Fruit fly (Drosophila melanogaster): Measurements from ENCODE around the gene mthl15.

mthl15 gene

DNA sequence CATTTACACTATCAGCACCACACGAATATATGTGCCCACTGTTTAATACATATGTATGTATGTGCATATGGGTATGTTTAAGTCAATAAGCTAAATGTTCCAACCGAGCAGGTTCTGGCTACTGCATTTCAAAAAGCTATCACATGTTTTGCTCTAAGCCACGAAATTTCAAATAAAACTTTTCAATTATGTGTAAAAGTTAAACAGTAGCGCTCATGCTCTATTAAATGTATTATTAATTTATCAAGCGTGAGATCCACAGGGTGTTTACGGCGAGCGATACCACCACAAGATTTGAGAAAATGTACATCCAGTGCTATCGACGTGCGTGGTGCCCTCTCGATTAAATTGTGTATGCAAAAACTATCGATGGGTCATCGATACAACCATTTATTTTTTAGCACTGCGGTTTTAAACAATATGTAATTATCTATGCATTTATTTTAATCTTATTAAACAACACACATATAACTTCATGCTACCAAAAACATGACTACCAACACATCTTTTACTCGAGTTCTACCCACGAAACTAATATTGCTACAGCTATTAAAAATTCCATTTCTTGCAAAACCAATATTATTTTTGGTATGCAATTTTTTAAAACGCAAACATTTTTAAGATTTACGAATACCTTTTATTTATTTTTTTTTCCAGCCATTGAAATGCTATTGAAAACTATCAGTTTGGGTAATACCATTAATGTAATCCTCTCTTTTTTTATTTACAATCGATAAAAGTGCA, 22.8 kb upstream of the mthl15 start, which contains the start of gene Pten (continued):
- peak; percentile 44; the same call in 1 of the 2 replicates for TF ChIP-seq MBD-R2 (GFP tag; IDR thresholded peaks at IDR 0.05)
- no peak for TF ChIP-seq Asciz (GFP tag; optimal IDR thresholded peaks at IDR 0.05)
- TF ChIP-seq knrl (GFP tag; IDR thresholded peaks at IDR 0.05; ENCODE audit: partially characterized antibody): peak; percentile 87
- TF ChIP-seq ind (GFP tag; optimal IDR thresholded peaks at IDR 0.05): peak; percentile 71
- TF ChIP-seq D19B (GFP tag; optimal IDR thresholded peaks at IDR 0.05): peak; percentile 50
- TF ChIP-seq kay (GFP tag; optimal IDR thresholded peaks at IDR 0.05): peak; percentile 61
- TF ChIP-seq CG13287 (GFP tag; IDR thresholded peaks at IDR 0.05; ENCODE audit: partially characterized antibody): peak; percentile 84
- peak; percentile 14 for TF ChIP-seq Fer2 (tag; optimal IDR thresholded peaks at IDR 0.05)
- peak; percentile 85 for TF ChIP-seq phol (tag; optimal IDR thresholded peaks at IDR 0.05)
- TF ChIP-seq rib (GFP tag; IDR thresholded peaks at IDR 0.05): no peak
- no peak for TF ChIP-seq yki (optimal IDR thresholded peaks at IDR 0.05)
- TF ChIP-seq CG10431 (GFP tag; optimal IDR thresholded peaks at IDR 0.05): peak; percentile 26
- 0 out of 3 replicates have a peak, but pooled peaks have one; percentile 19 for TF ChIP-seq CG34422 (GFP tag; IDR thresholded peaks at IDR 0.05)
- TF ChIP-seq CG2199 (GFP tag; IDR thresholded peaks at IDR 0.05): no peak
- TF ChIP-seq CG9609 (GFP tag; optimal IDR thresholded peaks at IDR 0.05): peak; percentile 16
- TF ChIP-seq Atf3 (GFP tag; optimal IDR thresholded peaks at IDR 0.05): peak; percentile 68
- peak; percentile 94 for TF ChIP-seq Med (GFP tag)
- TF ChIP-seq psq (GFP tag; optimal IDR thresholded peaks at IDR 0.05): peak; percentile 33
- TF ChIP-seq CG4360 (GFP tag; IDR thresholded peaks at IDR 0.05): peak; percentile 51; the same call in 1 of the 2 replicates
- peak; percentile 72 for TF ChIP-seq sqz (GFP tag; optimal IDR thresholded peaks at IDR 0.05)
- peak; percentile 44 for TF ChIP-seq CG17186 (GFP tag; optimal IDR thresholded peaks at IDR 0.05)
- TF ChIP-seq chm (GFP tag; IDR thresholded peaks at IDR 0.05): no peak
- peak; percentile 54 for TF ChIP-seq CG10366 (GFP tag; IDR thresholded peaks at IDR 0.05)
- TF ChIP-seq Dad (GFP tag; optimal IDR thresholded peaks at IDR 0.05): peak; percentile 55
- TF ChIP-seq gro (GFP tag; optimal IDR thresholded peaks at IDR 0.05): peak; percentile 59
- TF ChIP-seq Dref (GFP tag; IDR thresholded peaks at IDR 0.05): peak; percentile 97
- peak; percentile 92; the same call in 2 of the 3 replicates for TF ChIP-seq CG11560 (tag; IDR thresholded peaks at IDR 0.05)
- TF ChIP-seq CG12104 (GFP tag; optimal IDR thresholded peaks at IDR 0.05): peak; percentile 79
- no peak for TF ChIP-seq CG6175 (GFP tag; IDR thresholded peaks at IDR 0.05)
- TF ChIP-seq Doc2 (GFP tag; IDR thresholded peaks at IDR 0.05): no peak
- peak; percentile 51 for TF ChIP-seq slbo (GFP tag; IDR thresholded peaks at IDR 0.05)
- no peak for TF ChIP-seq CG11247 (GFP tag; IDR thresholded peaks at IDR 0.05)
- TF ChIP-seq CG10565 (GFP tag; optimal IDR thresholded peaks at IDR 0.05): peak; percentile 69
- TF ChIP-seq CG9727 (GFP tag; optimal IDR thresholded peaks at IDR 0.05): peak; percentile 90
- TF ChIP-seq sens (GFP tag): peak; percentile 96
- TF ChIP-seq dmrt11E (tag; optimal IDR thresholded peaks at IDR 0.05): peak; percentile 68
- TF ChIP-seq hkb (optimal IDR thresholded peaks at IDR 0.05): no peak
- peak; percentile 59; the same call in 1 of the 2 replicates for TF ChIP-seq hkb (GFP tag; IDR thresholded peaks at IDR 0.05)
- peak; percentile 83 for TF ChIP-seq CG2712 (tag; optimal IDR thresholded peaks at IDR 0.05)
- peak; percentile 83 for TF ChIP-seq inv (GFP tag; IDR thresholded peaks at IDR 0.05; ENCODE audit: partially characterized antibody)
- TF ChIP-seq ewg (GFP tag; optimal IDR thresholded peaks at IDR 0.05): no peak
- peak; percentile 75 for TF ChIP-seq CG12391 (tag; optimal IDR thresholded peaks at IDR 0.05)
- peak; percentile 57 for TF ChIP-seq NC2β (GFP tag; optimal IDR thresholded peaks at IDR 0.05)
- TF ChIP-seq zfh2 (GFP tag; optimal IDR thresholded peaks at IDR 0.05): peak; percentile 43
- peak; percentile 89 for TF ChIP-seq nerfin-2 (GFP tag; IDR thresholded peaks at IDR 0.05; ENCODE audit: partially characterized antibody)
- no peak; the same call in 2 of the 3 replicates for TF ChIP-seq zen2 (GFP tag; IDR thresholded peaks at IDR 0.05; ENCODE audit: partially characterized antibody)
- peak; percentile 51; the same call in 1 of the 3 replicates for TF ChIP-seq tgo (GFP tag; IDR thresholded peaks at IDR 0.05)
- no peak for TF ChIP-seq ttk (GFP tag; IDR thresholded peaks at IDR 0.05)
- TF ChIP-seq tin (GFP tag; optimal IDR thresholded peaks at IDR 0.05): peak; percentile 50
- no peak for TF ChIP-seq lmd (GFP tag; IDR thresholded peaks at IDR 0.05)

Data from whole organism, embryonic.